Worm (Caenorhabditis elegans) whole organism, mixed stage, embryonic: ENCODE data around the gene C12D8.20.
A peak's percentile ranks its signal among the peaks of the same experiment; 100 is the strongest.

Experiments used
- M03D4.4 ChIP-seq: sonication (generic microtip); optimal IDR thresholded peaks from 2 replicates; lab custom pipeline; 2017; ENCODE audit warnings: mild to moderate bottlenecking, missing genetic modification characterization, missing compliant biosample characterization
- ceh-39 ChIP-seq: fragments of 150-350 bp; optimal IDR thresholded peaks from 2 replicates; lab custom pipeline; 2014; ENCODE audit warnings: missing biosample characterization, missing genetic modification characterization
- ceh-43 ChIP-seq: fragments of 200-800 bp; sonication (Bioruptor generic); optimal IDR thresholded peaks from 2 replicates; lab custom pipeline; 2018; ENCODE audit warnings: mild to moderate bottlenecking, missing genetic modification characterization, moderate library complexity, missing compliant biosample characterization
- ceh-83 ChIP-seq: fragments of 200-800 bp; sonication (Bioruptor generic); optimal IDR thresholded peaks from 2 replicates; lab custom pipeline; 2018; ENCODE audit warnings: mild to moderate bottlenecking, missing genetic modification characterization, missing compliant biosample characterization
- ces-1 ChIP-seq: fragments of 150-350 bp; optimal IDR thresholded peaks from 2 replicates; lab custom pipeline; 2014; ENCODE audit warnings: missing biosample characterization, missing genetic modification reagents, missing genetic modification characterization
- drap-1 ChIP-seq: fragments of 200-800 bp; sonication (Bioruptor generic); optimal IDR thresholded peaks from 3 replicates; lab custom pipeline; 2018; ENCODE audit warnings: mild to moderate bottlenecking, missing genetic modification characterization, missing compliant biosample characterization
- elt-1 ChIP-seq: sonication (generic microtip); optimal IDR thresholded peaks from 2 replicates; lab custom pipeline; 2017; ENCODE audit warnings: missing genetic modification characterization, mild to moderate bottlenecking, missing compliant biosample characterization, antibody characterized with exemption, moderate library complexity, borderline replicate concordance; ENCODE audit not compliant: insufficient read depth
- elt-3 ChIP-seq: fragments of 150-350 bp; optimal IDR thresholded peaks from 2 replicates; lab custom pipeline; 2014; ENCODE audit warnings: missing biosample characterization, missing genetic modification characterization
- ham-2 ChIP-seq: fragments of 200-800 bp; sonication (Bioruptor generic); optimal IDR thresholded peaks from 2 replicates; lab custom pipeline; 2018; ENCODE audit warnings: mild to moderate bottlenecking, missing genetic modification characterization, missing compliant biosample characterization
- hlh-1 ChIP-seq: fragments of 150-350 bp; optimal IDR thresholded peaks from 2 replicates; lab custom pipeline; 2014; ENCODE audit warnings: missing biosample characterization, missing genetic modification reagents, missing genetic modification characterization
- lin-13 ChIP-seq: fragments of 150-350 bp; optimal IDR thresholded peaks from 2 replicates; lab custom pipeline; 2014; ENCODE audit warnings: missing biosample characterization, missing genetic modification characterization
- lin-32 ChIP-seq: fragments of 200-800 bp; sonication (Bioruptor generic); optimal IDR thresholded peaks from 2 replicates; lab custom pipeline; 2018; ENCODE audit warnings: mild to moderate bottlenecking, missing genetic modification characterization, missing compliant biosample characterization
- lsy-2 ChIP-seq: fragments of 150-350 bp; optimal IDR thresholded peaks from 2 replicates; lab custom pipeline; 2014; ENCODE audit warnings: missing biosample characterization, missing genetic modification characterization
- mab-5 ChIP-seq: fragments of 150-350 bp; optimal IDR thresholded peaks from 2 replicates; lab custom pipeline; 2014; ENCODE audit warnings: missing biosample characterization, missing genetic modification characterization
- mls-2 ChIP-seq: sonication (generic microtip); optimal IDR thresholded peaks from 2 replicates; lab custom pipeline; 2016; ENCODE audit warnings: mild to moderate bottlenecking, missing genetic modification characterization, moderate library complexity, missing compliant biosample characterization
- nhr-12 ChIP-seq: fragments of 150-350 bp; optimal IDR thresholded peaks from 2 replicates; lab custom pipeline; 2014; ENCODE audit warnings: missing biosample characterization, missing genetic modification characterization
- nhr-2 ChIP-seq: fragments of 150-350 bp; optimal IDR thresholded peaks from 2 replicates; lab custom pipeline; 2014; ENCODE audit warnings: missing biosample characterization, missing genetic modification characterization
- nhr-28 ChIP-seq: fragments of 150-350 bp; optimal IDR thresholded peaks from 2 replicates; lab custom pipeline; 2014; ENCODE audit warnings: missing biosample characterization, missing genetic modification characterization
- pha-4 ChIP-seq: fragments of 150-350 bp; optimal IDR thresholded peaks from 2 replicates; lab custom pipeline; 2018; ENCODE audit warnings: missing biosample characterization, missing genetic modification reagents, missing genetic modification characterization
- sem-2 ChIP-seq: fragments of 200-800 bp; sonication (Bioruptor generic); optimal IDR thresholded peaks from 2 replicates; lab custom pipeline; 2018; ENCODE audit warnings: mild to moderate bottlenecking, missing genetic modification characterization, missing compliant biosample characterization
- snpc-4 ChIP-seq: fragments of 150-350 bp; optimal IDR thresholded peaks from 2 replicates; lab custom pipeline; 2014; ENCODE audit warnings: missing biosample characterization, missing genetic modification characterization
- sptf-1 ChIP-seq: sonication (generic microtip); optimal IDR thresholded peaks from 2 replicates; lab custom pipeline; 2017; ENCODE audit warnings: mild to moderate bottlenecking, missing genetic modification characterization, moderate library complexity, missing compliant biosample characterization
- unc-120 ChIP-seq: sonication (generic microtip); optimal IDR thresholded peaks from 2 replicates; lab custom pipeline; 2017; ENCODE audit warnings: missing genetic modification characterization, missing compliant biosample characterization; ENCODE audit not compliant: poor library complexity, severe bottlenecking
- unc-39 ChIP-seq: fragments of 150-350 bp; optimal IDR thresholded peaks from 2 replicates; lab custom pipeline; 2014; ENCODE audit warnings: missing biosample characterization, missing genetic modification characterization
- zip-8 ChIP-seq: fragments of 150-350 bp; optimal IDR thresholded peaks from 2 replicates; lab custom pipeline; 2014; ENCODE audit warnings: missing biosample characterization, missing genetic modification characterization
- ztf-11 ChIP-seq: fragments of 150-350 bp; optimal IDR thresholded peaks from 2 replicates; lab custom pipeline; 2014; ENCODE audit warnings: missing biosample characterization, missing genetic modification characterization

The C12D8.20 gene

ce11 chrV:10244018-10244720 lies 22.1 kb downstream of the C12D8.20 start:
- no peak for TF ChIP-seq sptf-1 (tag; lab: Kevin White, UChicago)
- peak; percentile 54 for TF ChIP-seq elt-1 (tag; lab: Kevin White, UChicago)
- TF ChIP-seq pha-4: no peak
- no peak for TF ChIP-seq lsy-2
- TF ChIP-seq unc-39 (tag; lab: Kevin White, UChicago): no peak
- TF ChIP-seq snpc-4 (tag; lab: Kevin White, UChicago): no peak
- no peak for TF ChIP-seq mab-5 (tag; lab: Kevin White, UChicago)
- no peak for TF ChIP-seq ceh-39 (tag; lab: Kevin White, UChicago)

- TF ChIP-seq snpc-4 (tag; lab: Kevin White, UChicago) (no peak), ceh-83 (GFP tag; lab: Kevin White, UChicago) (no peak), pha-4 (no peak), ztf-11 (no peak), drap-1 (no peak), M03D4.4 (tag; lab: Kevin White, UChicago) (no peak), elt-3 (no peak), ceh-39 (tag; lab: Kevin White, UChicago) (no peak), sem-2 (GFP tag; lab: Kevin White, UChicago) (no peak), nhr-28 (tag; lab: Kevin White, UChicago) (no peak), ham-2 (GFP tag; lab: Kevin White, UChicago) (no peak), ceh-43 (GFP tag; lab: Kevin White, UChicago) (no peak), nhr-2 (no peak), lin-32 (GFP tag; lab: Kevin White, UChicago) (no peak), lin-13 (tag; lab: Kevin White, UChicago) (no peak), hlh-1 (no peak)
Measured at ce11 chrV:10245615-10246014, 23.5 kb downstream of the C12D8.20 start.

DNA sequence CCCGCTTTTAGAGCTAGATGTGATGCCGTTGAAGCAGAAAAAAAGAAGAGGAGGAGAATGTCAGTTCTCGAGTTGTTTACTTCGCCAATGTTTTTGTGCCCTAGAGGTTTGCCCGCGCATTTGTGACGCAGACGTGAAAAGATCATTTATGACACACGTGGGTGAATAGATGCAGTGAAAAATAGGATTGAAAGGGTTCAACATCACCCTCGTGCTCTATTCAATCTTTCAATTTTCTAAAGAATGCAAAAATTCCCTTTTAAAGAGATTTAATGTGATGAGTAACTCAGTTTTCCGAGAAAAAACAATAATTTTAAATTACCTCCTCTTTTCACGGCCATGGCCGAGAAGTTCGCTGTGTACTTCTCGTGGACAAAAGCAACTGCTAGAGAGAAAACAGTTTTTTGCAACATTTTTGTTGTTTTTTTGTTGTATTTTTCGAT lies 24.4 kb downstream of the C12D8.20 start:
- TF ChIP-seq drap-1 (no peak), ces-1 (GFP tag; lab: Kevin White, UChicago) (peak; percentile 2)

DNA sequence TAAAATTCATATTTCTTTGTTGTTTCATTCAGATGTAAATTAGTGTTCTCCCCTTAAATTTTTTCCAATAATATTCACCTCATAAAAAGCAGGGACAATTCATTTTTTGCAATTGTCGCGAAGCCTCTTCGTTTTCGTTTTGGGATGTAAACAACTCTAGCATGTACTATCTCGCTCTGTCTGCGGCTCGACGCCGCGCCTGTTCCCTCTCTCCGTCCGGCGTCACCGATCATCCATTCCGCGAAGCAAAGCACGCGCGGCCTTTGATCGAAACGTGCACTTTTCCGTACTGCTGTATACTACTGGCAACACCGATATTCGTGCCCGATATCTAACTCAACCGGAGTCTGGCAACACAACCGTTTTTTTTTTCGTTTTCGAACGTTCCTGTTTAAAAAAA lies 24.9 kb downstream of the C12D8.20 start:
- TF ChIP-seq pha-4 (peak; percentile 75), mls-2 (tag; lab: Kevin White, UChicago) (no peak)
- TF ChIP-seq, all 35 proteins: peak for 1

DNA sequence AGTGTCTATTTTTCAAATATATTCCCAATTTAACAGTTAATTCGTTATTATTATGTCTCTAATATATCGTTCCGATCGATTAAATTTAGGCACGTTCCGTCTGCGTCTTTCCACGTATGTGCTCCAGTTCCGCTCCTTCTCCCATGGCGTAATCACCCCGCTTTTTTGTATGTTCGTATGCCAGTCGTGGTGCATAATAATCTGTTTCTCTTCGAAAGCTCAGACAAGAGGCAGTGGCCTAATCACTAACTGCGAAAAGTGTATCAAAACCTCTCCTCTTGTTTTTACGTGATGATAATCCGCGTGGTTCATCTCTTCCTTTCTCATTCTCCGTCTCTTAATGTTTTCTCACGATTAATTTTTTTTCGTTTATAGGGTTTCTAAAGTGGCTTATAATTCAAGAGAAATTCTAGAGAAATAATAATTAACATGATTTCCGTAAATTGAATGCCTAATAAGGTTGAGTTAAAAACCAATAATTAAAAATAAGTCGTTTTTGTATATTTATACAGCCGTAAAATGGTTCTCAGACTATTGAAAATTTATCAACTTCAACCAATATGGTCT lies 25.6 kb downstream of the C12D8.20 start:
- TF ChIP-seq drap-1 (no peak), elt-3 (no peak), unc-120 (tag; lab: Kevin White, UChicago) (no peak), sptf-1 (tag; lab: Kevin White, UChicago) (no peak), ces-1 (GFP tag; lab: Kevin White, UChicago) (no peak), mab-5 (tag; lab: Kevin White, UChicago) (no peak), zip-8 (tag; lab: Kevin White, UChicago) (no peak)
- TF ChIP-seq, all 35 proteins: peak for 0

- TF ChIP-seq ceh-39 (tag; lab: Kevin White, UChicago) (no peak), pha-4 (no peak)
- TF ChIP-seq, all 35 proteins: peak for 0
Measured at ce11 chrV:10248255-10248979, 26.3 kb downstream of the C12D8.20 start, which contains the start of gene akt-1. TSS of gene akt-1 (plus strand) at chrV:10248905.

- TF ChIP-seq ceh-83 (GFP tag; lab: Kevin White, UChicago) (no peak), zip-8 (tag; lab: Kevin White, UChicago) (no peak), nhr-12 (no peak)
- TF ChIP-seq, all 35 proteins: peak for 0
Measured at ce11 chrV:10249515-10249914, 27.4 kb downstream of the C12D8.20 start.
